Worm (Caenorhabditis elegans) whole organism, L3 larva: ENCODE results near the gene T28H10.2.

Source experiments
- R02D3.7 ChIP-seq: fragments of 150-350 bp; optimal IDR thresholded peaks from 2 replicates; lab custom pipeline; 2014; ENCODE audit warnings: missing biosample characterization, missing genetic modification characterization
- ZK546.5 ChIP-seq: sonication (generic microtip); optimal IDR thresholded peaks from 2 replicates; lab custom pipeline; 2017; ENCODE audit warnings: missing biosample characterization, missing genetic modification characterization
- ama-1 ChIP-seq: fragments of 150-350 bp; optimal IDR thresholded peaks from 2 replicates; lab custom pipeline; 2018
- ceh-16 ChIP-seq: sonication (generic microtip); optimal IDR thresholded peaks from 2 replicates; lab custom pipeline; 2017; ENCODE audit warnings: missing biosample characterization, missing genetic modification characterization
- ceh-28 ChIP-seq: fragments of 150-350 bp; optimal IDR thresholded peaks from 2 replicates; lab custom pipeline; 2014; ENCODE audit warnings: missing biosample characterization, missing genetic modification reagents, missing genetic modification characterization
- ceh-82 ChIP-seq: fragments of 150-350 bp; optimal IDR thresholded peaks from 2 replicates; lab custom pipeline; 2014; ENCODE audit warnings: missing biosample characterization, missing genetic modification characterization
- ceh-9 ChIP-seq: sonication (generic microtip); optimal IDR thresholded peaks from 2 replicates; lab custom pipeline; 2018; ENCODE audit warnings: missing biosample characterization, missing genetic modification characterization
- daf-12 ChIP-seq: fragments of 150-350 bp; optimal IDR thresholded peaks from 2 replicates; lab custom pipeline; 2014; ENCODE audit warnings: missing biosample characterization, missing genetic modification reagents, missing genetic modification characterization
- egl-27 ChIP-seq: sonication (generic microtip); optimal IDR thresholded peaks from 4 replicates; lab custom pipeline; 2017; ENCODE audit warnings: missing biosample characterization, missing genetic modification reagents, missing genetic modification characterization
- egl-5 ChIP-seq: fragments of 150-350 bp; optimal IDR thresholded peaks from 2 replicates; lab custom pipeline; 2017; ENCODE audit warnings: missing biosample characterization, missing genetic modification reagents, missing genetic modification characterization, inconsistent platforms
- elt-1 ChIP-seq: fragments of 150-350 bp; optimal IDR thresholded peaks from 2 replicates; lab custom pipeline; 2014; ENCODE audit warnings: missing biosample characterization, missing genetic modification characterization
- elt-2 ChIP-seq: sonication (generic microtip); optimal IDR thresholded peaks from 2 replicates; lab custom pipeline; 2016; ENCODE audit warnings: missing genetic modification reagents, mild to moderate bottlenecking, missing genetic modification characterization, missing compliant biosample characterization
- elt-3 ChIP-seq, 3 experiments: fragments of 150-350 bp in 1 of 3; sonication (generic microtip) in 2 of 3; optimal IDR thresholded peaks; 2 replicates in 2 of 3; 4 replicates in 1 of 3; lab custom pipeline; 2014 to 2017; ENCODE audit warnings: missing biosample characterization in 3 of 3, missing genetic modification characterization in 3 of 3
- eor-1 ChIP-seq, 2 experiments: fragments of 150-350 bp; optimal IDR thresholded peaks; 2 replicates each; lab custom pipeline; 2014 to 2018; ENCODE audit warnings: missing biosample characterization in 2 of 2, missing genetic modification characterization in 2 of 2
- fkh-10 ChIP-seq: sonication (generic microtip); optimal IDR thresholded peaks from 2 replicates; lab custom pipeline; 2017; ENCODE audit warnings: missing biosample characterization, missing genetic modification reagents, missing genetic modification characterization
- fkh-2 ChIP-seq: fragments of 150-350 bp; optimal IDR thresholded peaks from 2 replicates; lab custom pipeline; 2014; ENCODE audit warnings: missing biosample characterization, missing genetic modification reagents, missing genetic modification characterization
- fos-1 ChIP-seq: fragments of 150-350 bp; optimal IDR thresholded peaks from 2 replicates; lab custom pipeline; 2014; ENCODE audit warnings: missing biosample characterization, missing genetic modification characterization
- hmg-11 ChIP-seq: sonication (generic microtip); optimal IDR thresholded peaks from 2 replicates; lab custom pipeline; 2016; ENCODE audit warnings: missing genetic modification characterization, missing compliant biosample characterization
- jun-1 ChIP-seq: fragments of 150-350 bp; optimal IDR thresholded peaks from 2 replicates; lab custom pipeline; 2014; ENCODE audit warnings: missing biosample characterization, missing genetic modification reagents, missing genetic modification characterization
- lin-15B ChIP-seq: fragments of 150-350 bp; optimal IDR thresholded peaks from 2 replicates; lab custom pipeline; 2014; ENCODE audit warnings: missing biosample characterization, missing genetic modification characterization
- lin-39 ChIP-seq: fragments of 150-350 bp; optimal IDR thresholded peaks from 2 replicates; lab custom pipeline; 2018; ENCODE audit warnings: missing biosample characterization, missing genetic modification reagents, missing genetic modification characterization
- lsy-12 ChIP-seq: sonication (generic microtip); optimal IDR thresholded peaks from 2 replicates; lab custom pipeline; 2016; ENCODE audit warnings: mild to moderate bottlenecking, missing genetic modification characterization, missing compliant biosample characterization
- mdl-1 ChIP-seq: fragments of 150-350 bp; optimal IDR thresholded peaks from 2 replicates; lab custom pipeline; 2014; ENCODE audit warnings: missing biosample characterization, missing genetic modification characterization
- nfya-1 ChIP-seq: sonication (generic microtip); optimal IDR thresholded peaks from 2 replicates; lab custom pipeline; 2017; ENCODE audit warnings: missing genetic modification characterization, mild to moderate bottlenecking, missing compliant biosample characterization, antibody characterized with exemption, moderate library complexity; ENCODE audit not compliant: insufficient read depth
- nhr-11 ChIP-seq: fragments of 150-350 bp; optimal IDR thresholded peaks from 2 replicates; lab custom pipeline; 2014; ENCODE audit warnings: missing biosample characterization, missing genetic modification characterization
- nhr-12 ChIP-seq: fragments of 150-350 bp; optimal IDR thresholded peaks from 2 replicates; lab custom pipeline; 2014; ENCODE audit warnings: missing biosample characterization, missing genetic modification characterization
- nhr-23 ChIP-seq: fragments of 150-350 bp; optimal IDR thresholded peaks from 2 replicates; lab custom pipeline; 2014; ENCODE audit warnings: missing biosample characterization, missing genetic modification reagents, missing genetic modification characterization
- nhr-237 ChIP-seq: fragments of 150-350 bp; optimal IDR thresholded peaks from 2 replicates; lab custom pipeline; 2014; ENCODE audit warnings: missing biosample characterization, missing genetic modification characterization
- nhr-25 ChIP-seq: sonication (generic microtip); optimal IDR thresholded peaks from 2 replicates; lab custom pipeline; 2017; ENCODE audit warnings: missing biosample characterization, missing genetic modification characterization
- nhr-28 ChIP-seq: fragments of 150-350 bp; optimal IDR thresholded peaks from 2 replicates; lab custom pipeline; 2014; ENCODE audit warnings: missing biosample characterization, missing genetic modification characterization
- nhr-43 ChIP-seq: sonication (generic microtip); optimal IDR thresholded peaks from 2 replicates; lab custom pipeline; 2016; ENCODE audit warnings: mild to moderate bottlenecking, missing genetic modification characterization, missing compliant biosample characterization; ENCODE audit not compliant: poor library complexity, severe bottlenecking
- nhr-67 ChIP-seq: fragments of 150-350 bp; optimal IDR thresholded peaks from 2 replicates; lab custom pipeline; 2014; ENCODE audit warnings: missing biosample characterization, missing genetic modification characterization
- nhr-76 ChIP-seq: fragments of 150-350 bp; sonication (generic microtip); optimal IDR thresholded peaks from 5 replicates; lab custom pipeline; 2014; ENCODE audit warnings: missing biosample characterization, missing genetic modification characterization
- pha-4 ChIP-seq: fragments of 150-350 bp; optimal IDR thresholded peaks from 2 replicates; lab custom pipeline; 2014; ENCODE audit warnings: missing biosample characterization, missing genetic modification reagents, missing genetic modification characterization
- pqm-1 ChIP-seq: fragments of 150-350 bp; optimal IDR thresholded peaks from 2 replicates; lab custom pipeline; 2017; ENCODE audit warnings: missing biosample characterization, missing genetic modification characterization, inconsistent platforms
- skn-1 ChIP-seq: fragments of 150-350 bp; optimal IDR thresholded peaks from 2 replicates; lab custom pipeline; 2014; ENCODE audit warnings: missing biosample characterization, missing genetic modification characterization
- snpc-4 ChIP-seq: fragments of 150-350 bp; optimal IDR thresholded peaks from 2 replicates; lab custom pipeline; 2014; ENCODE audit warnings: missing biosample characterization, missing genetic modification characterization
- unc-62 ChIP-seq: fragments of 150-350 bp; sonication (generic microtip); optimal IDR thresholded peaks from 4 replicates; lab custom pipeline; 2014; ENCODE audit warnings: missing biosample characterization, missing genetic modification reagents, missing genetic modification characterization
- zag-1 ChIP-seq: fragments of 150-350 bp; optimal IDR thresholded peaks from 2 replicates; lab custom pipeline; 2014; ENCODE audit warnings: missing biosample characterization, missing genetic modification characterization
- ztf-11 ChIP-seq: fragments of 150-350 bp; optimal IDR thresholded peaks from 2 replicates; lab custom pipeline; 2014; ENCODE audit warnings: missing biosample characterization, missing genetic modification characterization
- ztf-4 ChIP-seq: fragments of 150-350 bp; optimal IDR thresholded peaks from 2 replicates; lab custom pipeline; 2014; ENCODE audit warnings: missing biosample characterization, missing genetic modification characterization

Gene T28H10.2

ce11 chrV:12512773-12513172, at the start of gene T28H10.2, which contains the start of gene lgmn-1:
TSS of gene T28H10.2 (minus strand) at chrV:12512949.
TSS of gene lgmn-1 (plus strand) at chrV:12513056.
- peak; percentile 1 for TF ChIP-seq snpc-4
- peak; percentile 31 for TF ChIP-seq jun-1
- no peak for TF ChIP-seq hmg-11 (tag; lab: Kevin White, UChicago)
- peak; percentile 84 for TF ChIP-seq pqm-1 (tag; lab: Kevin White, UChicago)
- TF ChIP-seq ama-1 (lab: Kevin White, UChicago) = no peak
- peak; percentile 53 for TF ChIP-seq pha-4 (tag; lab: Kevin White, UChicago)
- TF ChIP-seq elt-2 = peak; percentile 86
- TF ChIP-seq ztf-4 (tag; lab: Kevin White, UChicago) = no peak
- TF ChIP-seq egl-27 = no peak
- TF ChIP-seq ceh-9 (tag; lab: Kevin White, UChicago) = no peak

DNA sequence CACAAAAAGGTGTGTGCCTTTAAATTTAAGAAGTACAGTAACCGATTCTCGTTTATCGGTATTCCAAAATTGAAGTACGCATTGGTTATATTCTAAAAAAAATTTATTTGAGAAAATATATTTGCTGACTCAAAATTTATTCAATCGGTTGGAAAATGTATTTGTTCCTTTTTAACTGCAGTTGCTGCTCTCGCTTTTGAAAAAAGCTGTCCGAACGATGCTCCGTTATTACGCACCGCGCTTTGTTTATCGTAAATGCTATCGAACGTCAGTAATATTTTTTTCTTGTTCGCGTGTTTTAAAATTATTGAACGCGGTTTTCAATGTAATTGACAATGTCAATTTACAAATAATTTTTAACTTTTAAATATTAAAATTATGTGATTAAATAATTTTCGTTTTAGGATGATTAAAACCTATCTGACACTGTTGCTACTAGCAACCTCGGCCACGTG, 47.6 kb upstream of the T28H10.2 start, which contains the start of gene sel-1:
Gene sel-1 (plus strand): TSS at position 405 of the 455 bp plus-strand sequence.
- TF ChIP-seq R02D3.7 (tag; lab: Kevin White, UChicago) (peak; percentile 59), elt-1 (no peak), hmg-11 (tag; lab: Kevin White, UChicago) (peak; percentile 1), lin-15B (tag; lab: Kevin White, UChicago) (peak; percentile 4), ztf-11 (tag; lab: Kevin White, UChicago) (no peak), fkh-2 (no peak), nhr-76 (tag; lab: Kevin White, UChicago) (no peak)
- TF ChIP-seq, all 47 proteins: peak for 3

DNA sequence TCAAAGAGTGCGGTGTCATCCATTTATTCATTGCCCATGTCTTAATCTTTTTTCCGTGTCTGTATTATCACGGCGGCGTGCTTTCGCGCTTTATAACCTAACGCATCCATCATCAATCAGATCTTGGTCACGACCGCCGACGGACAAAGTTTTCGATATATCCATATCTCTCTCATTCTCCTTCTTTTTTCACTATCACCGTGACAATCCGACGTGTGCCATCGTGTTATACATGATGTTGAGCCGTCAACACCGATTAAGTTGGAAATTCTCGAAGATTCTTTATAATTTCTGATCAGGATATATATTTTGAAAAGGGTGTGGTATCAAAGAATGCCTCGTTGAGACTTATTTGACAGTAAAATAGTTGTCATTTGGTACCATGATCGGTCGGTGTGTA, 44.2 kb upstream of the T28H10.2 start:
- TF ChIP-seq unc-62 (GFP tag; lab: Kevin White, UChicago) (no peak), ceh-82 (tag; lab: Kevin White, UChicago) (no peak), ceh-16 (no peak), nhr-237 (tag; lab: Kevin White, UChicago) (no peak), eor-1 (tag; optimal IDR thresholded peaks at IDR 0.05; lab: Kevin White, UChicago) (no peak), ztf-11 (tag; lab: Kevin White, UChicago) (no peak), elt-3 (tag; optimal IDR thresholded peaks at IDR 0.05; lab: Kevin White, UChicago) (peak in 1 of 3 experiments; percentile 70), ama-1 (lab: Kevin White, UChicago) (peak; percentile 67), nhr-28 (no peak), pha-4 (tag; lab: Kevin White, UChicago) (no peak), jun-1 (no peak), lsy-12 (tag; lab: Kevin White, UChicago) (no peak), mdl-1 (tag; lab: Kevin White, UChicago) (no peak), fkh-2 (no peak), elt-1 (no peak), elt-2 (no peak), snpc-4 (no peak), skn-1 (tag; lab: Kevin White, UChicago) (no peak), ZK546.5 (tag; lab: Kevin White, UChicago) (no peak), nhr-25 (tag; lab: Kevin White, UChicago) (peak; percentile 30), nhr-76 (tag; lab: Kevin White, UChicago) (no peak), ztf-4 (tag; lab: Kevin White, UChicago) (no peak), zag-1 (tag; lab: Kevin White, UChicago) (no peak), lin-15B (tag; lab: Kevin White, UChicago) (no peak), egl-27 (no peak), nhr-12 (tag; lab: Kevin White, UChicago) (no peak), nhr-11 (tag; lab: Kevin White, UChicago) (no peak), nfya-1 (tag; lab: Kevin White, UChicago) (no peak), fkh-10 (no peak), lin-39 (tag; lab: Kevin White, UChicago) (no peak), nhr-23 (tag; lab: Kevin White, UChicago) (peak; percentile 18), daf-12 (tag; lab: Kevin White, UChicago) (no peak), nhr-67 (no peak), fos-1 (no peak), ceh-28 (tag; lab: Kevin White, UChicago) (no peak), egl-5 (no peak), nhr-43 (tag; lab: Kevin White, UChicago) (peak; percentile 25)
- TF ChIP-seq, all 47 proteins: peak for 5
